Fruit fly (Drosophila melanogaster): ENCODE results near the gene CG8563.
A peak's percentile ranks its signal among the peaks of the same experiment; 100 is the strongest.

The CG8563 gene

DNA sequence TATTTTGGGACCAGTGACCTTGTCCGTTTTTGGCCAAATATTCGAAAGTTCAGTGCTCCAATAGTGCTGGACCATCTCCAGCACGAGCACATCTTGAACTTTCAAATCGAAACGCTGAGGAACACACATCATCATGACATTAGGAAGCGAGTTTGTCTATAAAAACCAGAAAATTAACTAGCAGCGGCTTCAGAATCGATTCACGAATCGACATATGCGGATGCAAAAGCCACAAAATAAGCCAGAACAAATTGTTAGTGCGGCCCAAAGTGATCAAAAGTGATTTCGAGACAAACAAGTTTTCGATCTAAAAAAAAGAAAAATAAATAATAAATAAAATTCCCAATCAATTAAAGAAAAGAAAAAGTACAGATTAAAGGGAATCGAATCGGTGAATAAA, at the start of gene CG8563:
Gene CG8563, plus strand, starts transcription at position 301 of the 400 bp plus-strand sequence.
- TF ChIP-seq noc (tag; optimal IDR thresholded peaks at IDR 0.05), result no peak

DNA sequence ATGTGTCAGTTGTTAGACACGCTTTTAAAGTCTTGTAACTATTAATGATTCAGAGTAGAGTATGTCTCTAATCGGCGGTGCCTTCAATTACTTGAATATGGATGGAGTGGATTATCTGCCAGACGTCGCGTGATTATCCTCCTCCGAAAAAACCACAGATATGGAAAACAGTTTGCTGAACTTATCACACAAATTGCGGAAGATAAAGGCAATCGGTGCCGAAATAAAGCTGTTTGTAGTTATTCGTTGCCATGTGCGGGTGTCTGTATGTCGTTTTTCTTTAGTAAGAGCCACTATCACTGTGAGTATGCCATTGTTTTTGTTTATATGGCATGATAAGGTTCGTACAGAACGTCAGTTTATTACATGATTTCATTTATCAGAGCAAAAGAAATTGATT, 46.5 kb upstream of the CG8563 start:
- TF ChIP-seq noc (tag; optimal IDR thresholded peaks at IDR 0.05), result no peak

DNA sequence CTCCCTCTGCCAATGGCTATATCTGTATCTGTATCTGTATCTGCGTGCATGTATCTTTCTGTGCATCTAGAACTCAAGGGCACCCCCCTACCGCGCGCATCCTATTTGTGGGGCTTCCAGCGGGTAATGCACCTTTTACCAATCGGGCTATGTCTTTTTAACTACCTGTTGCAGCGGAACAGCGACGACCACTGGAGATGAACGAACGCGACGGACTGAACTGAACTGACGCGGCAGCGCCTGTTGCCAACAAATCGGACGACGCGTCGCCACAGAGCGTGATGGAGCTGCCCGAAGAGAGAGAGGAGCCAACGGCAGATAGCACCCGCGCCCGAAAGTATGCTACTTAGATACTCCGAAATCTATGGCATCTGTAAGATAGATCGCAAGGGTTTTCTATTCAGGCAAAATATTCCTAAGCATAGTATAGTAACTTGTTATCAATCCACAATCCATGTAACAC, 45.5 kb upstream of the CG8563 start, which contains the start of gene Cln7:
Gene Cln7, minus strand, starts transcription at position 219 of the 463 bp plus-strand sequence.
- peak; percentile 64 for TF ChIP-seq noc (tag; optimal IDR thresholded peaks at IDR 0.05)

DNA sequence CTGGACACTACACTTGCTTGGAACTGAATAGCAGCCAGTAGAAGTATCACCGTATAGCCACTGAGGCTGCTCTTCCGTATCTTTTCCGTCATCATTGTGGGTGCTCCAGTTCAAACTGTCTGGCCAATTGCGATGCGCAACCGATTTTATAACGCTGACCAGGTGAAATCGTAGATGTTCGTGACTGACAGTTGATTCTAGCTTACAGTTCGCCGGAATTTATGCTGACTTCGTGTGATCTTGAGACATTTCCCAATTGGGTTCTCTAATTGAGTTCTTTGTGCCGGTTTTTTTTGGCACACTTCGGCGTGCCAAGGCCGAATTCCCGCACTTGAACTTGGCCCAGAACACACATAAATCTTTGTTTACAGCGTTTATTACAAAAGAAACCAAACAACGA, 43.6 kb upstream of the CG8563 start, which contains the start of gene CG14834:
Gene CG14834, minus strand, starts transcription at position 173 of the 400 bp plus-strand sequence.
- TF ChIP-seq noc (tag; optimal IDR thresholded peaks at IDR 0.05), result no peak

DNA sequence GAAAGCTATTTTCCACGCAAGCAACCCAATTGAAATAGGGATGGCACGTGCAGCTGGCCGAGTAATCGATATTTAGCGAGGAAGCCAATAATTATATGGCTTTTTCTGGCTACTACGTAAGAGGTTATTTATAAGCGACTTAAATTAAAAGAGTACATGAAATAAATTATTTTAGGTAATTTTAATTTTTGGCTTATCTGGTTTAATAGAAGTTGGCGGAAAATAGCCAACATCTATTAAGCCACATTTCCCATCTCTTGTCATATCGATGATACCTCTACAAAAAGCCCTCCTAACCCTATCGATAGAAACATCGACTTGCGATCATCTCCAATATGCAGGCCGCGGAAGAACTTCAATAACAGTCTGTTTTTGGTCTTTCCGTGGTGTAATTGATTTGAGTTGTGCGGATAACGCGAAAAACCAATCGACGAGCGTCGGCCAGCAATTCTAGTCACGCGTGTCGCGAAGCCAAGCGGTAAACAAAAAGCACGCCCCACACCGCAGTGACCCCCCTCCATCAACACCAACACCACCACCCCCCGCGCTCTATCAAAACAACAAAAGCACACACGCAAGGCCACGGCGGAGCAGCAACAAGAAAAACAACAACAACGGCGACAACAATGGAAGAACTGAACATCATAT, 42.4 kb upstream of the CG8563 start, which contains the start of the genes Srp19 and qm:
Gene Srp19, minus strand, starts transcription at position 51 of the 648 bp plus-strand sequence.
Gene qm, plus strand, starts transcription at position 330 of the 648 bp plus-strand sequence.
- peak; percentile 33 for TF ChIP-seq noc (tag; optimal IDR thresholded peaks at IDR 0.05)

DNA sequence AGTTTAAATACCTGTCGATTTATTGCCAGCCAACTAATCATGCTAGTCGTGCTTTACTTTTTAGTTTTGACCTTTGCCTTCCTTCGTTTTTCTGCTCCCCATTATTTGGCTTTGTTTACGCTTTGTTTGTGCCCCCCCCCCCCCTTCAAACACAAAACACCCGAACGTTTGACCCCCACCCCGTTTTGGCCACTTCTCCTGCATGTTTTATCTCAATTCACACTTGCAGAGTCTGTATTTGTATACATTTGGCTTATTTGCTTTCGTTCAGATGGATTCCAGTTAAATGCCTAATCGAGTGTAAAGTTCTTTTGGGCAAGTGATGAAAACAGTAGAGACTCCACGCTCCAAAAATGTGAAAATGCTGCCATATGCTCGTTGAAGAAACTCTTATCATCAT, 41.2 kb upstream of the CG8563 start:
- TF ChIP-seq noc (tag; optimal IDR thresholded peaks at IDR 0.05), result peak; percentile 45

DNA sequence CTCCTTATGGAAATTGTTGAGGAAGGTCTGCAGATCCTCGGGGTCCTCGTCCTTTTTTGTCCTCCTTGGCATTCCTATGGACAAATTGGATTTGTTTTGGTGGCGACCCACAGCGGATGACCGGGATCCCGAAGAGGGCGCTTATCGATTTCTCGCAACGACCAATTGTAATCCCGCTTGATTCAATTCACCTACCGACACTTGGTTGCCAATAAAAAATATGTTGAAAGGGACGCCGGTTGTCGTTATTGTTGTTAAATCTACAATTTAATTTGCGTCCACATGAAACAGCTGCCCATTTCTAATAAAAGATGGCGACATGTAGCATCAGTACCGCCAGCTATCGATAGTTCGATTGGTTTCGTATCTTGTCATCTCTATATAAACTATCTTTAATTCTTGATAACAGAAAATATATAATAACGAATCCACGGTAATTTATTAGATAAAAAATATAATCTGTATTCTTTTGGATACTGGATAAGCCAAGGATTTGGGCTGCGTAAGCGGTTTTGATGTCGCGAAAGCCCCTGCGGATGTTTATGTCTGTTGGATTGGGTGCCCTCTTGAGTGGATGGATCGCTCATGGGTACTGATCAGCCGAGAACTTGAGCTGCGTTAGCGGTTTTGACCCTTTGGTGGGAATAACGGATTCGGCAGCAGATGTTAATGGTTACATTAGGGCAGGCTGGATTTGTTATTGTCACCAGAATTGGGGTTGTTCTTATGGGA, 34.0 kb upstream of the CG8563 start, which contains the start of gene CTCF:
Gene CTCF, minus strand, starts transcription at position 328 of the 732 bp plus-strand sequence.
- TF ChIP-seq noc (tag; optimal IDR thresholded peaks at IDR 0.05), result peak; percentile 10

DNA sequence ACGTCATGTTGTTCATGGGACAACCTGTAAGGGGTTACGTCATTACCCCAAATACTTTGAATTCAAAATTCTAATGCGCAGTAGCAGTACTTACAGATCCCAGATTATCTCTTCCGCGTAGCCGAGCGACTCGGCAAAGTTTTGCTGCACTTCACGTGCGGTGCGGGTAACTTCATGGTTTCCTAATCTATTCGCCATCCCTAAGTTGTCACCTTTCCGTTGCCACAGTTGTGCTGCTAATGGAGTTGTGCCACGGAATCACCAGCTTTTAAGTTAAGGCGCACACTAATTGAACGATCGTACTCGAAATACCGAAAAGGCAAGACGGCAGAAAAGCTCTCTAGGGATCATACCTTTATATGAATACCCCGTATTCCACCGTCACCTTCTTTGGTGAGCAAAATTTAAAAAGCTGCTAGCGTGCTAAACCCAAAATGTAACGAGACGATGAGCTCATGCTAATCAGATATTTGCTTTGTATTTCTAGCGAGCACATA, 30.7 kb upstream of the CG8563 start, which contains the start of gene pst:
Gene pst, minus strand, starts transcription at position 437 of the 497 bp plus-strand sequence.
- no peak for TF ChIP-seq noc (tag; optimal IDR thresholded peaks at IDR 0.05)

DNA sequence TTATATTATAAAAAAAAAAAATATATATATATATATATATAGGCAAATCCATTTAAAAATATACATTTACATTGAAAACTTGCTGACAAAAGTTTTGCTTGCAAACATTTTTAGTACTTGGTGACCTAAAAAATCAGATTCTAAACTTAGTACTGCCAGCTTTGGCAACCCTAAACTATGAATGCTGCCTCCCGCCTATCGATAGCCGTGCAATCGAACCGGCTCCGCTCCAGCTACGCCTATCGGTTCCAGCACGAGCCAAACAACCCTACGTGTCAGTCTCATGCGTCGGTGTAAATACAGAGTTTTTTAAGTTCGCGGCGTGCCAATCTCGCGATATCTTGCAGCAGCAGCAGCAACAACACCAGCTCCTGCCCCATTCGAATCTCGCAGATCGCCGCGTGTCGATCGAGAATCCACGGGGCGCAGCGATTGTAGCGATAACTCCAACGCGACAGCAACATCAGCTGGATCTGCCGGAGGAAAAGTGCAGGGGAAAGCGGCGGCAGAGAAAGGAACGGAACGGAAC, 30.2 kb upstream of the CG8563 start, which contains the start of gene Sec63:
Gene Sec63, plus strand, starts transcription at position 238 of the 529 bp plus-strand sequence.
- TF ChIP-seq noc (tag; optimal IDR thresholded peaks at IDR 0.05), result no peak

DNA sequence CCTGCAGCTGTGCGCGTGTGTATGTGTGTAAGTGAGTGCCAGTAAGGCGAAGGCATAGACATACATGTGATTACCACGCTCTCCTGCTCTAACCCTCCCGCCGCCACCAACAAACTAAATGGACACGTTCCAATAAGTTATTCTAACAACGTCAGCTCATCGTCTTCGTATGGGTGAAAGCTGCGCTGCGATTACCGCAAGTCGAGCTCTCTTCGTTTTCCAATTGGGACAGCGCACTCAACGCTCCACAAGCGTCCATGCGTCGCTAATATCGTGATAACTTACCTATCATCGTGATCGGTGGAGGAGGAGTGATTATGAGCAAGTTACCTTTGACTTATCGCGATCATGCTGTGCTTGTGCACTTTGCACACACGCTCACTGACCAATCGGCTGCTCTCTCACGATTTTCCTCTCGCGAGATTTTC, 29.4 kb upstream of the CG8563 start:
- TF ChIP-seq noc (tag; optimal IDR thresholded peaks at IDR 0.05), result peak; percentile 6

DNA sequence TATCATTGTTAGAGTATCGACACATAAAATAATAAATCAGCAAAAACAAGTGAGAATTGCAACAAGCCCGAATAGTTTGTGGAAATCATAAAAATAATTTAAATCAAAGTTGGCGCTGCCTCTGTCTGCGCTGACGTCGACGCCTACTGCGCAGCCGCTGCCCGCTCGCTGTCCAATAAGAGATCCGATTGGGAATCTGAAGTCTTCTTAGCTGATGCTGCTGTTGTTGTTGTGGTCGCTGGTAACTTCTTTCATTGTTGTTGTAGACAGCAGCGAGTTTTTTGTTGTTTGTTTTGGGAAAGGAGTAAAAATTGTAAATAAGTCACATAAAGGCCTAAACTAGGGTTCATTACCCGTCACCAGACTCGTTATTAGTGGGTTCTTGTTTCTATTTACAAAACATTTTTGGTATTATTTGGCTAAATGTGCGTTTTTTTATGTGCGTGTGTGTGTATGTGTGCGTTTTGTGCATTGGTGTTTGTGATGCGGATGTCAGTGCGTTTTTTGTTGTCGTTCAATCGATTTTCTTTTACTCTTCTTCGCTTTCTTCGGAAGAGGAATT, 25.7 kb upstream of the CG8563 start:
- no peak for TF ChIP-seq noc (tag; optimal IDR thresholded peaks at IDR 0.05)

DNA sequence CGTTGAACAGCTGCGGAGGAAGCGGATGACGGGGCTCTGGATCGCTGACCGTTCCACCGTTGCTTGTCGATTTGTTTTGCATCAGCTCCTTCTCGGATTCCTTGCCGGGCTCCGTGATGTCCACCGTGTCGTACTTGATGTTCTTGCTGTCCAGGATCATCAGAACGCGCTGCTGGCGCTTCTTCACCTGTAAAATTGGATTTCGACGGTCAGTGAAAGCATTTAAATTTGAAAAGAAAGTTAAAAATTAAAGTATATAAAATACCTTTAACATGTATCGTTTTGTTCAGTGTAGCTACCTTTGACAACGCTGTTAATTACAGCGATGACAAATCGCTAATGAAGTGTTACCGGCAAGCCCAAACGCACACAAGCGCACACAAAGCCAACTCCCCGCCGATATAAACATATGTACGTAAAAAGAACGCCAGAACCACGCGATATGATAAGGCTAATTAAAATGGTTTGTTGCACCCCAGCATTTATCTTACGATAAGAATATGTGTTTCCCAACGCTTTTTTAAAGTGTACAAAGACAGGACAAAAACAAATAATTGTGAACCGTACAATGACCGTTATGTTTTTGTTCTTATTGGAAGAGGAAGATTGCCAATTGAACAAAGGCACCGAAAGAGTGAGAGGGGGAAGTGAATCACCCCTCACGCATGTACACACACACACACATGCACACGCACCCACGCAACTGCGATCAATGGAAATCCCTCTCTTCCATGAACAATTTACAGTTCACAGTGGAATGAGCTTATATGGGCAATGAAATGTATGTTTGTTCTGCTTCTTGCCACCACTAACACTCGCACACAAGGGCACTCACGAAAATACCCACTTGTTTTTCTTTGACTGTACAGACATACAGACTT, 22.5 kb upstream of the CG8563 start:
- TF ChIP-seq noc (tag; optimal IDR thresholded peaks at IDR 0.05), result no peak

DNA sequence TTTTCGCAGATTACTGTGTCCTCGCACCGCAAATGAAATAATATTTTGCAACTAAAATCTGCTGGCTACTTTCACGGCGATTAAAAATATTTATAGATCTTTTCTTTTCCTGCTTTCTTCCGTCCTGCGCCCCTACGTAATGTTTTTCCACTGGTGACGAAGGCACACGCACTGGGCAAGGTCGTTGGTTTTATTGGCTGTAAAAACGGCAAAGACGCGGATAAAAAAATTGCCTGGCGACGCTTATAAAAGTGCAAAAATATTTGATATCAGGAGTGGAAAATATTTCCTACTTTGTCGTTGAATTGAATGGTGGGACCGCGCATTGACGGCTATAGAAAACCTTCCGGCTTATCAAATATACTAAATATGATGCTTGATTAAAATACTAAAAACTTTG, 21.6 kb upstream of the CG8563 start, which contains the start of gene Sh3beta:
Gene Sh3beta, minus strand, starts transcription at position 327 of the 400 bp plus-strand sequence.
- TF ChIP-seq noc (tag; optimal IDR thresholded peaks at IDR 0.05), result no peak

DNA sequence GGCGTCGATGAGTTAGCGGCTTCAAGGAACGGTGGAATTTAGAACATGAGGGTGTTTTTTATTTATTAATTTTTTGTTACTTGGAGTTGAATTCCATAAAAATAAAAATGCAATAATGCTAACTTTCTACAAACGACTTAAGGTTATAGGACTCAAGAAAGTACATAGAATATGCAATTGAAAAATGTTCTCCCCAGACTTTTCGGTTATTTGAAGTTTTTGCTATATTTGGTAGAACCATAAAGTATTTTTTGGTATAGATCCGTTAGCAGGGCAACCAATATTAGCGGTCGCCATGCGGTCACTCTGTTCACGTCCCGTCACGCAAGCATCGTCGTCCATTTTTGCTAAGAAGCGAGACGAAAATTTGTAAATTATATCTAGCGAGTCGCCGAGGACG, 21.0 kb upstream of the CG8563 start, which contains the start of gene akirin:
Gene akirin, plus strand, starts transcription at position 301 of the 400 bp plus-strand sequence.
- TF ChIP-seq noc (tag; optimal IDR thresholded peaks at IDR 0.05), result no peak
